Fruit fly (Drosophila melanogaster): ENCODE data around the gene CG4928.
A peak's percentile ranks its signal among the peaks of the same experiment; 100 is the strongest.

CG4928 gene

DNA sequence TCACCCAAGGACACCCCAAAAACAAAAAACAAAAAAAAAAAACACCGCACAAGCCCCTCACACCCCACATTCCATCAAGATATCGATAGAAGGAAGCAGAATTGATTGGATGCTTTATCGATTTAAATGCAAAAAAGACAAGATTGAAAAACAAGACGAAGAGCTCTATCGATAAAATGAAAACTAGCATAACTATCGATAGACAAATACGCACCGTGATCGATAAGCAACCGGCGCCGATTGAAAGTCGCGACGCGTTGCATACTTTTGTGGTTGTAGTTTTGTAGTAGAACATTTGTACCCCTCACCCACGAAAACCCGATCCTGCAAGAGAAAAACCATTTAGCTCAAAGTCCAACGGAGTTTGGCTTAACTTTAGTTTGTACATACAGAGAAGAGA, 23.7 kb downstream of the CG4928 start (continued):
- TF ChIP-seq NC2α (GFP tag; optimal IDR thresholded peaks at IDR 0.05) (no peak), CG8290 (GFP tag; optimal IDR thresholded peaks at IDR 0.05) (peak; percentile 73), CG8290 (tag; optimal IDR thresholded peaks at IDR 0.05) (no peak)

DNA sequence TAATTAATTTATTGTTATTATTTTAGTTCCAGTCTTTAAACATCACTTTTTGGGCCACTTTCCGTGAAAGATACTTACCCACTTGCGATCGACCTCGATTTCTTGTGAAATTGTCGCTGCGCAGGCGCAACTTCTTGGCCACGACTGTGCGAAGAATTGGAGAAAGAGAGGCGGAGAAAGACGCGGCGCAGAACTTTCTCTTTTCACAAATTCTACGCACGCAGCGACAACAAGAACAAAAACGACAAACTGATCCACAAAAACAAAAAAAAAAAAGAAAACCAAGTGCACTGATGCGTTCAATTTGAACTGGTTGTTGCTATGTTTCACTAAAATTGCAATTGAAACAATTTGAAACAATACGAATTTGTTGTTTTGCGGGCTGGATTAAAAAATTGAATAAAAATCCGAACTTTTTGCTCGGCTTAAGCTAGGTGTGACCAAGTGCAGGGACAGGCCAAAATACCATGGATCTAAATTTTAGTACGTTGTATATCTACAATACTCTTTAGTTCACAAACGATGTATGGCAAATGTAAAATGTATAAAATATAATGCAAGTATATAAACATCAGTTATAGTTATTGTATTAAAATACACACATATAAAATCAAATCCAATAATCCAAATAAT, 27.6 kb downstream of the CG4928 start, which contains the start of gene wus:
wus (minus strand) TSS at position 448 of the 633 bp plus-strand sequence.
- TF ChIP-seq CG10267 (tag; optimal IDR thresholded peaks at IDR 0.05) (no peak), CG17385 (GFP tag; optimal IDR thresholded peaks at IDR 0.05) (no peak), CG31224 (GFP tag; IDR thresholded peaks at IDR 0.05) (no peak), en (GFP tag; optimal IDR thresholded peaks at IDR 0.05) (no peak), Xbp1 (GFP tag; optimal IDR thresholded peaks at IDR 0.05) (no peak), Eip74EF (GFP tag; optimal IDR thresholded peaks at IDR 0.05) (no peak), CG10959 (GFP tag; IDR thresholded peaks at IDR 0.05) (no peak), zfh2 (GFP tag; optimal IDR thresholded peaks at IDR 0.05) (no peak), nom (GFP tag; optimal IDR thresholded peaks at IDR 0.05) (peak; percentile 36), CG13123 (GFP tag; optimal IDR thresholded peaks at IDR 0.05) (no peak), zfh1 (GFP tag; IDR thresholded peaks at IDR 0.05) (no peak), vnd (GFP tag; IDR thresholded peaks at IDR 0.05; ENCODE audit: partially characterized antibody) (no peak), grau (tag; optimal IDR thresholded peaks at IDR 0.05) (no peak), CG31365 (tag; optimal IDR thresholded peaks at IDR 0.05) (no peak), Scr (GFP tag; IDR thresholded peaks at IDR 0.05; ENCODE audit: partially characterized antibody) (0 out of 2 replicates have a peak, but pooled peaks have one; percentile 24), D (optimal IDR thresholded peaks at IDR 0.05) (no peak), D (GFP tag; optimal IDR thresholded peaks at IDR 0.05) (no peak), z (GFP tag; IDR thresholded peaks at IDR 0.05) (no peak), Pdp1 (GFP tag; optimal IDR thresholded peaks at IDR 0.05) (no peak), CG33213 (GFP tag; optimal IDR thresholded peaks at IDR 0.05) (no peak), CG4282 (GFP tag; optimal IDR thresholded peaks at IDR 0.05) (no peak), B-H2 (GFP tag; optimal IDR thresholded peaks at IDR 0.05) (no peak), CG10321 (GFP tag; IDR thresholded peaks at IDR 0.05) (no peak), jumu (GFP tag; optimal IDR thresholded peaks at IDR 0.05) (no peak), CG1603 (tag; optimal IDR thresholded peaks at IDR 0.05) (peak; percentile 22), Optix (GFP tag; IDR thresholded peaks at IDR 0.05) (no peak), sens-2 (GFP tag; IDR thresholded peaks at IDR 0.05) (no peak), NfI (GFP tag; optimal IDR thresholded peaks at IDR 0.05) (no peak), YL-1 (GFP tag; optimal IDR thresholded peaks at IDR 0.05) (no peak), slbo (GFP tag; IDR thresholded peaks at IDR 0.05) (no peak), shn (GFP tag; optimal IDR thresholded peaks at IDR 0.05) (no peak), Blimp-1 (GFP tag; optimal IDR thresholded peaks at IDR 0.05) (peak; percentile 88), Sry-δ (GFP tag; optimal IDR thresholded peaks at IDR 0.05) (no peak), CG4707 (GFP tag; optimal IDR thresholded peaks at IDR 0.05) (no peak), Stat92E (GFP tag; optimal IDR thresholded peaks at IDR 0.05) (peak in 1 of 3 experiments; percentile 7), Ada2b (GFP tag; IDR thresholded peaks at IDR 0.05) (no peak), CG7271 (tag; optimal IDR thresholded peaks at IDR 0.05) (no peak), CG15514 (GFP tag; optimal IDR thresholded peaks at IDR 0.05) (peak; percentile 74), MESR4 (GFP tag; optimal IDR thresholded peaks at IDR 0.05) (peak; percentile 18), CG13287 (GFP tag; IDR thresholded peaks at IDR 0.05; ENCODE audit: partially characterized antibody) (peak; percentile 41; the same call in 1 of the 2 replicates), Rx (GFP tag; IDR thresholded peaks at IDR 0.05) (no peak), dati (GFP tag; IDR thresholded peaks at IDR 0.05) (no peak), gt (GFP tag; IDR thresholded peaks at IDR 0.05) (no peak), HLH54F (GFP tag; optimal IDR thresholded peaks at IDR 0.05) (no peak), disco-r (GFP tag; optimal IDR thresholded peaks at IDR 0.05) (no peak)
